Fruit fly (Drosophila melanogaster): Measurements from ENCODE around the gene Nup153.

Gene Nup153

dm6 chrX:16599770-16600169, 729 bp downstream of the Nup153 start:
- TF ChIP-seq insv (optimal IDR thresholded peaks at IDR 0.05) (no peak), h (optimal IDR thresholded peaks at IDR 0.05) (no peak), Sin3A (optimal IDR thresholded peaks at IDR 0.05) (no peak), psq (optimal IDR thresholded peaks at IDR 0.05) (no peak), ttk (optimal IDR thresholded peaks at IDR 0.05) (no peak), Myc (optimal IDR thresholded peaks at IDR 0.05) (no peak)

- TF ChIP-seq Sin3A (optimal IDR thresholded peaks at IDR 0.05) (no peak), psq (optimal IDR thresholded peaks at IDR 0.05) (no peak), ttk (optimal IDR thresholded peaks at IDR 0.05) (no peak), Myc (optimal IDR thresholded peaks at IDR 0.05) (no peak), h (optimal IDR thresholded peaks at IDR 0.05) (no peak), insv (optimal IDR thresholded peaks at IDR 0.05) (no peak)
These were observed 8.8 kb downstream of the Nup153 start for dm6 chrX:16607828-16608227.

dm6 chrX:16610601-16611058, 11.6 kb downstream of the Nup153 start, which contains the start of gene mbt:
Gene mbt, plus strand, starts transcription at chrX:16610685.
- TF ChIP-seq h (optimal IDR thresholded peaks at IDR 0.05) (no peak), psq (optimal IDR thresholded peaks at IDR 0.05) (no peak), Myc (optimal IDR thresholded peaks at IDR 0.05) (no peak), ttk (optimal IDR thresholded peaks at IDR 0.05) (no peak)

- TF ChIP-seq h (optimal IDR thresholded peaks at IDR 0.05): no peak
- no peak for TF ChIP-seq psq (optimal IDR thresholded peaks at IDR 0.05)
- no peak for TF ChIP-seq Myc (optimal IDR thresholded peaks at IDR 0.05)
- TF ChIP-seq ttk (optimal IDR thresholded peaks at IDR 0.05): no peak
- no peak for TF ChIP-seq insv (optimal IDR thresholded peaks at IDR 0.05)
- TF ChIP-seq Sin3A (optimal IDR thresholded peaks at IDR 0.05): no peak
These were observed 18.0 kb downstream of the Nup153 start for dm6 chrX:16616773-16617738.

dm6 chrX:16618724-16619123, 19.7 kb downstream of the Nup153 start:
- no peak for TF ChIP-seq ttk (optimal IDR thresholded peaks at IDR 0.05)
- no peak for TF ChIP-seq Sin3A (optimal IDR thresholded peaks at IDR 0.05)
- no peak for TF ChIP-seq h (optimal IDR thresholded peaks at IDR 0.05)

- no peak for TF ChIP-seq ttk (optimal IDR thresholded peaks at IDR 0.05)
- no peak for TF ChIP-seq h (optimal IDR thresholded peaks at IDR 0.05)
- no peak for TF ChIP-seq psq (optimal IDR thresholded peaks at IDR 0.05)
- no peak for TF ChIP-seq Sin3A (optimal IDR thresholded peaks at IDR 0.05)
These were observed 22.4 kb downstream of the Nup153 start, which contains the start of gene CG9782 for dm6 chrX:16621462-16621861. Gene CG9782, minus strand, starts transcription at chrX:16621589.

- TF ChIP-seq h (optimal IDR thresholded peaks at IDR 0.05) (no peak), ttk (optimal IDR thresholded peaks at IDR 0.05) (no peak), Myc (optimal IDR thresholded peaks at IDR 0.05) (no peak), insv (optimal IDR thresholded peaks at IDR 0.05) (no peak), psq (optimal IDR thresholded peaks at IDR 0.05) (no peak), Sin3A (optimal IDR thresholded peaks at IDR 0.05) (no peak)
These were observed 24.5 kb downstream of the Nup153 start for dm6 chrX:16623524-16623923.

dm6 chrX:16624519-16624918, 25.5 kb downstream of the Nup153 start:
- TF ChIP-seq ttk (optimal IDR thresholded peaks at IDR 0.05) (no peak), Myc (optimal IDR thresholded peaks at IDR 0.05) (no peak), psq (optimal IDR thresholded peaks at IDR 0.05) (no peak), insv (optimal IDR thresholded peaks at IDR 0.05) (no peak)

- TF ChIP-seq h (optimal IDR thresholded peaks at IDR 0.05) (no peak), insv (optimal IDR thresholded peaks at IDR 0.05) (no peak), Myc (optimal IDR thresholded peaks at IDR 0.05) (no peak), ttk (optimal IDR thresholded peaks at IDR 0.05) (no peak), psq (optimal IDR thresholded peaks at IDR 0.05) (no peak), Sin3A (optimal IDR thresholded peaks at IDR 0.05) (no peak)
These were observed 33.1 kb downstream of the Nup153 start, which contains the start of gene CG9777 for dm6 chrX:16632135-16632534. Gene CG9777, minus strand, starts transcription at chrX:16632235.

- TF ChIP-seq psq (optimal IDR thresholded peaks at IDR 0.05) (no peak), Myc (optimal IDR thresholded peaks at IDR 0.05) (no peak), Sin3A (optimal IDR thresholded peaks at IDR 0.05) (no peak), ttk (optimal IDR thresholded peaks at IDR 0.05) (no peak), insv (optimal IDR thresholded peaks at IDR 0.05) (no peak), h (optimal IDR thresholded peaks at IDR 0.05) (no peak)
These were observed 34.3 kb downstream of the Nup153 start for dm6 chrX:16633181-16633957.

- no peak for TF ChIP-seq psq (optimal IDR thresholded peaks at IDR 0.05)
- no peak for TF ChIP-seq Myc (optimal IDR thresholded peaks at IDR 0.05)
- no peak for TF ChIP-seq h (optimal IDR thresholded peaks at IDR 0.05)
- no peak for TF ChIP-seq ttk (optimal IDR thresholded peaks at IDR 0.05)
- TF ChIP-seq insv (optimal IDR thresholded peaks at IDR 0.05): no peak
- no peak for TF ChIP-seq Sin3A (optimal IDR thresholded peaks at IDR 0.05)
These were observed 38.1 kb downstream of the Nup153 start, which contains the start of gene Rok for dm6 chrX:16637106-16637590. Gene Rok, minus strand, starts transcription at chrX:16637414.
